Fruit fly (Drosophila melanogaster): Measurements from ENCODE around the gene kipf.

The kipf gene

dm6 chr3R:7892246-7893000 lies 21.2 kb upstream of the kipf start (continued):
- TF ChIP-seq Med (GFP tag), result peak; percentile 89
- TF ChIP-seq Mes4 (GFP tag; optimal IDR thresholded peaks at IDR 0.05), result no peak
- no peak for TF ChIP-seq BEAF-32 (GFP tag; optimal IDR thresholded peaks at IDR 0.05)
- no peak for TF ChIP-seq twi (tag; optimal IDR thresholded peaks at IDR 0.05)
- TF ChIP-seq CG1233 (GFP tag; optimal IDR thresholded peaks at IDR 0.05), result no peak
- TF ChIP-seq CG12942 (GFP tag; optimal IDR thresholded peaks at IDR 0.05), result no peak
- 0 out of 2 replicates have a peak, but pooled peaks have one; percentile 10 for TF ChIP-seq wdn (GFP tag; IDR thresholded peaks at IDR 0.05)
- TF ChIP-seq salm (tag; optimal IDR thresholded peaks at IDR 0.05), result no peak
- TF ChIP-seq CrebB (tag; optimal IDR thresholded peaks at IDR 0.05), result no peak
- no peak for TF ChIP-seq Sry-β (GFP tag; optimal IDR thresholded peaks at IDR 0.05)
- TF ChIP-seq CG6791 (GFP tag; IDR thresholded peaks at IDR 0.05; ENCODE audit: partially characterized antibody), result no peak
- TF ChIP-seq eyg (GFP tag; optimal IDR thresholded peaks at IDR 0.05), result no peak
- no peak for TF ChIP-seq CG33557 (GFP tag; optimal IDR thresholded peaks at IDR 0.05)
- TF ChIP-seq CG3163 (GFP tag; optimal IDR thresholded peaks at IDR 0.05), result no peak
- peak; percentile 55 for TF ChIP-seq CG6854 (GFP tag; optimal IDR thresholded peaks at IDR 0.05)
- TF ChIP-seq Doc2 (GFP tag; IDR thresholded peaks at IDR 0.05), result no peak
- no peak for TF ChIP-seq CG1024 (GFP tag; IDR thresholded peaks at IDR 0.05)
- no peak for TF ChIP-seq CG34376 (GFP tag; optimal IDR thresholded peaks at IDR 0.05)
- no peak for TF ChIP-seq CG2202 (tag; optimal IDR thresholded peaks at IDR 0.05)
- no peak for TF ChIP-seq pan (optimal IDR thresholded peaks at IDR 0.05)
- TF ChIP-seq pan (GFP tag; optimal IDR thresholded peaks at IDR 0.05 in 1 of 2, IDR thresholded peaks at IDR 0.05 in 1 of 2), result peak in 1 of 2 experiments; percentile 54
- no peak for TF ChIP-seq CG10959 (GFP tag; IDR thresholded peaks at IDR 0.05)
- TF ChIP-seq vvl (GFP tag; IDR thresholded peaks at IDR 0.05), result peak; percentile 35; the same call in 1 of the 2 replicates
- TF ChIP-seq pnt (GFP tag; optimal IDR thresholded peaks at IDR 0.05), result no peak
- TF ChIP-seq gt (GFP tag; IDR thresholded peaks at IDR 0.05), result no peak
- no peak for TF ChIP-seq Dip3 (GFP tag; optimal IDR thresholded peaks at IDR 0.05)
- no peak for TF ChIP-seq nerfin-1 (tag; optimal IDR thresholded peaks at IDR 0.05)
- no peak for TF ChIP-seq sna (GFP tag; IDR thresholded peaks at IDR 0.05; ENCODE audit: partially characterized antibody)
- TF ChIP-seq CG18764 (GFP tag; optimal IDR thresholded peaks at IDR 0.05), result no peak
- no peak for TF ChIP-seq Max (GFP tag; optimal IDR thresholded peaks at IDR 0.05)
- TF ChIP-seq luna (GFP tag; optimal IDR thresholded peaks at IDR 0.05), result no peak
- TF ChIP-seq TFAM (GFP tag; optimal IDR thresholded peaks at IDR 0.05), result no peak
- no peak for TF ChIP-seq CG16863 (GFP tag; optimal IDR thresholded peaks at IDR 0.05)
- no peak for TF ChIP-seq Bdp1 (GFP tag; optimal IDR thresholded peaks at IDR 0.05)
- TF ChIP-seq CG4854 (GFP tag; optimal IDR thresholded peaks at IDR 0.05), result no peak
- TF ChIP-seq E2f1 (GFP tag; IDR thresholded peaks at IDR 0.05), result peak; percentile 32; the same call in 1 of the 2 replicates
- no peak for TF ChIP-seq Lpt (GFP tag; optimal IDR thresholded peaks at IDR 0.05)
- no peak for TF ChIP-seq Dfd (GFP tag; optimal IDR thresholded peaks at IDR 0.05)
- TF ChIP-seq dm (GFP tag; optimal IDR thresholded peaks at IDR 0.05), result no peak
- TF ChIP-seq Sox100B (GFP tag; optimal IDR thresholded peaks at IDR 0.05), result peak; percentile 26
- no peak for TF ChIP-seq CG9876 (GFP tag; optimal IDR thresholded peaks at IDR 0.05)
- no peak for TF ChIP-seq CG8765 (GFP tag; IDR thresholded peaks at IDR 0.05)
- 0 out of 2 replicates have a peak, but pooled peaks have one; percentile 16 for TF ChIP-seq CG31441 (GFP tag; IDR thresholded peaks at IDR 0.05)
- TF ChIP-seq Ets97D (GFP tag; optimal IDR thresholded peaks at IDR 0.05), result peak; percentile 67
- no peak for TF ChIP-seq CG4424 (GFP tag; optimal IDR thresholded peaks at IDR 0.05)
- no peak for TF ChIP-seq hb (GFP tag; IDR thresholded peaks at IDR 0.05; ENCODE audit: partially characterized antibody)
- TF ChIP-seq CG11560 (tag; IDR thresholded peaks at IDR 0.05), result peak; percentile 58; the same call in 2 of the 3 replicates
- no peak for TF ChIP-seq fu2 (GFP tag; optimal IDR thresholded peaks at IDR 0.05)
- no peak for TF ChIP-seq CG17612 (GFP tag; IDR thresholded peaks at IDR 0.05)
- peak; percentile 45 for TF ChIP-seq bcd (GFP tag; optimal IDR thresholded peaks at IDR 0.05)
- no peak for TF ChIP-seq aop (GFP tag; IDR thresholded peaks at IDR 0.05)
